Worm (Caenorhabditis elegans) whole organism, L4 larva: Measurements from ENCODE around the gene F46C5.6.

Experiments used
- ceh-82 ChIP-seq: sonication (generic microtip); optimal IDR thresholded peaks from 2 replicates; lab custom pipeline; 2017; ENCODE audit warnings: missing biosample characterization, missing genetic modification characterization
- jun-1 ChIP-seq: fragments of 150-350 bp; optimal IDR thresholded peaks from 2 replicates; lab custom pipeline; 2014; ENCODE audit warnings: missing biosample characterization, missing genetic modification reagents, missing genetic modification characterization

ce11 chrII:8884262-8884949 is 40.1 kb upstream of the F46C5.6 start, which contains the start of the genes T07D4.5 and ddx-19:
- no peak for TF ChIP-seq jun-1 (tag; lab: Kevin White, UChicago)
- TF ChIP-seq ceh-82 (tag; lab: Kevin White, UChicago) = no peak
